Fruit fly (Drosophila melanogaster) whole organism: ENCODE measurements around the gene SrpRbeta.

Experiments
- CG8478 ChIP-seq: fragments of >200 bp; optimal IDR thresholded peaks from 2 replicates; lab custom pipeline; 2018; ENCODE audit warnings: inconsistent platforms
- Dll ChIP-seq: fragments of >200 bp; optimal IDR thresholded peaks from 2 replicates; lab custom pipeline; 2017
- psq ChIP-seq: fragments of >200 bp; optimal IDR thresholded peaks from 2 replicates; lab custom pipeline; 2017
- usp ChIP-seq: fragments of >200 bp; optimal IDR thresholded peaks from 2 replicates; lab custom pipeline; 2017; ENCODE audit warnings: missing biosample characterization, missing genetic modification characterization, mixed read lengths

- TF ChIP-seq CG8478 = no peak
- no peak for TF ChIP-seq usp (GFP tag; lab: Kevin White, UChicago)
- no peak for TF ChIP-seq Dll (lab: Kevin White, UChicago)
- TF ChIP-seq psq (lab: Kevin White, UChicago) = no peak
These were observed 33.4 kb downstream of the SrpRbeta start for dm6 chr3L:8686646-8687045.
